Fruit fly (Drosophila melanogaster) whole organism, pupa: ENCODE results near the gene ssp7.
A peak's percentile ranks its signal among the peaks of the same experiment; 100 is the strongest.

ENCODE experiments used
- CG13204 ChIP-seq: fragments of 200-800 bp; sonication (Bioruptor generic); optimal IDR thresholded peaks from 2 replicates; lab custom pipeline; 2018; ENCODE audit warnings: missing biosample characterization, mild to moderate bottlenecking, missing genetic modification characterization, moderate library complexity
- CG14655 ChIP-seq: fragments of 200-800 bp; sonication (Bioruptor generic); optimal IDR thresholded peaks from 3 replicates; lab custom pipeline; 2017; ENCODE audit warnings: mild to moderate bottlenecking, missing biosample characterization, missing genetic modification reagents, missing genetic modification characterization
- CG15710 ChIP-seq: fragments of 200-800 bp; sonication (Bioruptor generic); optimal IDR thresholded peaks from 2 replicates; lab custom pipeline; 2018; ENCODE audit warnings: missing biosample characterization, mild to moderate bottlenecking, missing genetic modification characterization, moderate library complexity
- CG17806 ChIP-seq: fragments of 200-800 bp; sonication (Bioruptor generic); optimal IDR thresholded peaks from 2 replicates; lab custom pipeline; 2018; ENCODE audit warnings: missing biosample characterization, mild to moderate bottlenecking, missing genetic modification characterization, moderate library complexity
- CG32121 ChIP-seq: fragments of 200-800 bp; sonication (Bioruptor generic); IDR thresholded peaks from 2 replicates; pipeline ENCODE4 v1.3.6; 2022; ENCODE audit warnings: missing biosample characterization, missing genetic modification characterization
- CG34367 ChIP-seq: fragments of 200-800 bp; sonication (Bioruptor generic); optimal IDR thresholded peaks from 2 replicates; lab custom pipeline; 2018; ENCODE audit warnings: missing biosample characterization, mild to moderate bottlenecking, missing genetic modification characterization
- CG4496 ChIP-seq: fragments of 200-800 bp; sonication (Bioruptor generic); IDR thresholded peaks from 3 replicates; pipeline ENCODE4 v1.3.6; 2022; ENCODE audit warnings: missing biosample characterization, missing genetic modification characterization
- CG8159 ChIP-seq: fragments of 200-800 bp; sonication (Bioruptor generic); optimal IDR thresholded peaks from 3 replicates; lab custom pipeline; 2018; ENCODE audit warnings: missing biosample characterization, mild to moderate bottlenecking, missing genetic modification characterization, moderate library complexity
- CG8301 ChIP-seq: fragments of 200-800 bp; sonication (Bioruptor generic); optimal IDR thresholded peaks from 2 replicates; lab custom pipeline; 2018; ENCODE audit warnings: missing biosample characterization, mild to moderate bottlenecking, missing genetic modification characterization
- CG9948 ChIP-seq: fragments of 200-800 bp; sonication (Bioruptor generic); optimal IDR thresholded peaks from 2 replicates; lab custom pipeline; 2018; ENCODE audit warnings: missing biosample characterization, mild to moderate bottlenecking, missing genetic modification characterization, moderate library complexity
- D1 ChIP-seq: fragments of 200-800 bp; sonication (Bioruptor generic); optimal IDR thresholded peaks from 2 replicates; lab custom pipeline; 2018; ENCODE audit warnings: missing biosample characterization, mild to moderate bottlenecking, missing genetic modification characterization, moderate library complexity
- Ets98B ChIP-seq: fragments of 200-800 bp; sonication (Bioruptor generic); IDR thresholded peaks from 2 replicates; pipeline ENCODE4 v1.3.6; 2022; ENCODE audit warnings: missing biosample characterization, missing genetic modification characterization
- Pif1A ChIP-seq: fragments of 200-800 bp; sonication (Bioruptor generic); optimal IDR thresholded peaks from 3 replicates; lab custom pipeline; 2016; ENCODE audit warnings: missing biosample characterization, missing genetic modification characterization
- Pif1B ChIP-seq: fragments of 200-800 bp; sonication (Bioruptor generic); optimal IDR thresholded peaks from 3 replicates; lab custom pipeline; 2016; ENCODE audit warnings: missing biosample characterization, missing genetic modification characterization
- Snoo ChIP-seq: fragments of 200-800 bp; sonication (Bioruptor generic); optimal IDR thresholded peaks from 3 replicates; lab custom pipeline; 2017; ENCODE audit warnings: missing biosample characterization, mild to moderate bottlenecking, missing genetic modification characterization, inconsistent platforms
- fd96Ca ChIP-seq: fragments of 200-800 bp; sonication (Bioruptor generic); IDR thresholded peaks from 3 replicates; pipeline ENCODE4 v1.3.6; 2022; ENCODE audit warnings: missing biosample characterization, missing genetic modification characterization
- gl ChIP-seq: fragments of 200-800 bp; sonication (Bioruptor generic); optimal IDR thresholded peaks from 2 replicates; lab custom pipeline; 2018; ENCODE audit warnings: missing biosample characterization, mild to moderate bottlenecking, missing genetic modification characterization

The ssp7 gene

DNA sequence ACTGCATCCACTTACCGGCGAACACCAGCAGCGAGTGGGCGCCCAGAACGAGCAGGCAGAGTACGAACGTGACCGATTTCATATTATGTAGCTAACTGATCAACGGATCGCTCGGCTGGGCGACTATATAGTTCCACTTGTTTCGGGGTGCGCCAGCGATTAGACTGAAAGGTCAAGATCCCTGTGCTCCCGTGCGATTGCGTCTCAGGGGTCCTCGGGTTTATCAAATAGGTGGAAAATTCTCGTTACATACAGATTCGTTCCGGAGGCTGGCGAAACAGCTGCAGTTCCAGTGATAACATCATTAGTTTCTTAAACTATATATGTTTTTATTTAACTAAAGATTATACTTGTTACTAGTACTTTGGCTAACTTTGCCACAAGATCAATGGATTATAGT lies at the start of gene ssp7:
Gene ssp7, minus strand, starts transcription at position 101 of the 400 bp plus-strand sequence.
- no peak for TF ChIP-seq D1 (tag; lab: Kevin White, UChicago)
- no peak for TF ChIP-seq CG13204 (GFP tag; lab: Kevin White, UChicago)
- TF ChIP-seq gl, result no peak
- TF ChIP-seq CG17806 (tag; lab: Kevin White, UChicago), result no peak
- TF ChIP-seq CG8301 (tag; lab: Kevin White, UChicago), result no peak
- TF ChIP-seq CG4496 (GFP tag; lab: Robert Waterston, UW), result no peak
- no peak for TF ChIP-seq CG15710 (tag; lab: Kevin White, UChicago)
- no peak for TF ChIP-seq CG9948
- TF ChIP-seq, all 21 proteins: peak for 0

DNA sequence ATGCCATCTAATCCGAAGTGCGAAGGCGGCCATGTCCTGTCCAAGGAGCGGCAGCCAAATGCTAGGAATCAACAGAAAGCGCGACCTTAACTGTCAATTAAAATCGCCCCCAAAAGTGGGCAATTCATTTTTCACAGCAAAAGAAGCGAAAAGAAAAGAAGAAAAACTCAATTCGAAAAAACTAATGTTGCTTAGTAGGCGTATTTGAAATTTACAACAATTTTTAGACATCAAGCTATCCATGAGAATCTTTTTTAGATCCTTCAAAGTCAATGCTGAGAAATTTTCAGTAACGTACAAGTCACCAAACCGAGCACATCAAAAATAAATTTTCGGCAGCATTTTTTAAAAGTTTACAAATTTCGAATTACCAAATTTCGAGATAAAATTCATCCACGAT lies 42.6 kb upstream of the ssp7 start, which contains the start of gene CG15200:
Gene CG15200, plus strand, starts transcription at position 301 of the 400 bp plus-strand sequence.
- no peak for TF ChIP-seq CG9948
- no peak for TF ChIP-seq CG13204 (GFP tag; lab: Kevin White, UChicago)
- TF ChIP-seq Ets98B (GFP tag; lab: Robert Waterston, UW), result no peak

DNA sequence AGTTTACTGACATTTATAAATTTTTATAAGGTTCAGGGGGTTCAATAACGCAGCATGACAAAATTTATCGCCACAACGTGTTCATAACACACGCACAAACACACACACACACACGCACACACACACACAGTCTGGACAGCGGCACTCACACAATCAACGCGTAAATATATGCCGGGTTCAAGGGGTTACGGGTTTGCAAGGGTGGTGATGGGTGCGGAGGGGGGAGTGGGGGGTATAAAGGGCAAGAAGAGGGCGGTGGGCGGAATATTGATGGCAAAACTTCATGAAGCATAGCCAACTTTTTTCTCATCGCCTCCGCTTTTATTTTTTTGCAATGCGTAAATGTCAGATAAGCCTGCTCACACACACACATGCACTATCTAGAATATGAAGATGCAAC lies 36.0 kb upstream of the ssp7 start:
- TF ChIP-seq CG14655 (GFP tag; lab: Kevin White, UChicago) (no peak), CG13204 (GFP tag; lab: Kevin White, UChicago) (no peak), Ets98B (GFP tag; lab: Robert Waterston, UW) (no peak)

DNA sequence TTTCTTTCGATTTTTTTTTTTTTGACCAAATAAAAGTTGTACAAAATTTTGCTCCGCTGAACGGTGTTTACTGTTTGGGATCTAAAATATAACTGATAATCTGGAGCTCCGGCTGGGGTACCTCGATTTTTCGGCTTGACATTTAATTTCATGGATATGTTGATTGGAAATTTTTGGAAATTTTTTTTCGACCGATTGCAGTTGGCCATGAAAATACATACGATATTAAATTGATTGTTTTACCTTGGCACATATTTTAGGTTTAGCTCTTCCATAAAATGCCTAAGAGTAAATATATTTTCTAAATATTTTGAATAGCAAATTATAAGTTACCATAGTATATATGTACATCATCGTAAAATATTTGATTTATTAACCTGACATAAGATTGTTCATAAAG lies 30.5 kb upstream of the ssp7 start, which contains the start of gene CG1394:
Gene CG1394, minus strand, starts transcription at position 101 of the 400 bp plus-strand sequence.
- no peak for TF ChIP-seq CG32121 (GFP tag; lab: Robert Waterston, UW)
- TF ChIP-seq CG13204 (GFP tag; lab: Kevin White, UChicago), result no peak
- no peak for TF ChIP-seq CG15710 (tag; lab: Kevin White, UChicago)
- no peak for TF ChIP-seq fd96Ca (GFP tag; lab: Robert Waterston, UW)
- no peak for TF ChIP-seq CG17806 (tag; lab: Kevin White, UChicago)
- no peak for TF ChIP-seq CG34367 (tag; lab: Kevin White, UChicago)
- TF ChIP-seq D1 (tag; lab: Kevin White, UChicago), result no peak
- no peak for TF ChIP-seq Pif1B
- TF ChIP-seq Ets98B (GFP tag; lab: Robert Waterston, UW), result no peak
- TF ChIP-seq Snoo (tag; lab: Kevin White, UChicago), result no peak
- TF ChIP-seq, all 21 proteins: peak for 0

DNA sequence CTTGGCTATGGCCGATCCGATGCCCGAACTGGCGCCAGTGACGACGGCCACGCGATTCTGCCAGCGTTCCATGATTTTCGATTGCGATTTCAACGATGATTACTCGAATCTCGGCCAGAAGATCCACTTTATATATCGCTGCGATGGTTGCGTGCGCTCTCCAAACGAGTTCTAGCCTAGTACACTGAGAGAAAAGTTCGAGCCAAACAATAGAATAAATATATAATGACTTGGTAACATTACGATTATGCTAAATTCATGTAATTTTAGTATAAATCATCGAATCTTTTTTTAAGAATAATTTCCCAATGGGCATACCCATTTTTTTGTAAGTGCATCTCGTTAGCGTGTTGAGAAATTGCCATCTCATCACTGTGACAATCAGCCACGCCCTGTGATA lies 28.9 kb upstream of the ssp7 start, which contains the start of gene Antdh:
Gene Antdh, minus strand, starts transcription at position 101 of the 400 bp plus-strand sequence.
- TF ChIP-seq CG4496 (GFP tag; lab: Robert Waterston, UW) (0 out of 3 replicates have a peak, but pooled peaks have one; percentile 32), CG8301 (tag; lab: Kevin White, UChicago) (peak; percentile 19), CG17806 (tag; lab: Kevin White, UChicago) (no peak), CG14655 (GFP tag; lab: Kevin White, UChicago) (peak; percentile 34)

DNA sequence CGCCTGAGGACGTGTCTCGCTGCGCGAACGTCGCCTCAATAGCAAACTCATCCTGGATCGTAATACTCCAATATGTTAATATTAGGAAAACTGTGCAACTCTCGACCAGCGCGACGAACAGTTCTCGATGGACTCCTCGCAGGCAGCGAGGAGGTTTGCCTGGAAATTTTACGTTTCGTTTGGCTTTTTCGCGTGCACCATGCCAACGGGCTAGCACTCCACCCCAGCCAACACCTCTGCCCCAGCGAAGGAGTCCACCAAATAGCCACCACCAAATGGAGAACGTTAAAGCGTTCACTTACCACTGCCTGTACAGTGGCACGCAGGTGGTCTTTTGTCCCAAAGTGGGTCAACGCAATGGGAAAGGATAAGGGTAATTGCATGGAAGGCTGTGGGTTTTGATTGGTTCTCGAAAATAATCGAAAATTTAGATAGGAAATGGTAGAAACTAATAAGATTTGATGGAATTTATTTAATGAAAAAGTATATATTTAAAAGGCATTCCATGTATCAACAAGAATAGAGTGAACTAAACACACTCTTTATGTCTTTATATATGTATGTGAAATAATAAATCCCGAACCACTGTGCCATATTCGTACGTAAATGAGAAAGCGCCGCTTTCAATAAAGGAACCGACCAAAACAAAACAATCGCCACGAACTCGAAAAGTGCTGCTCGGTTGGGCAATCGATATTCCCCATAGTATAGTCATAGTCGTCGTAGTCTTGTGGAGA lies 19.8 kb upstream of the ssp7 start, which contains the start of gene CG32668:
Gene CG32668, minus strand, starts transcription at position 51 of the 737 bp plus-strand sequence.
- TF ChIP-seq gl (no peak), CG8159 (tag; lab: Kevin White, UChicago) (peak; percentile 7)

DNA sequence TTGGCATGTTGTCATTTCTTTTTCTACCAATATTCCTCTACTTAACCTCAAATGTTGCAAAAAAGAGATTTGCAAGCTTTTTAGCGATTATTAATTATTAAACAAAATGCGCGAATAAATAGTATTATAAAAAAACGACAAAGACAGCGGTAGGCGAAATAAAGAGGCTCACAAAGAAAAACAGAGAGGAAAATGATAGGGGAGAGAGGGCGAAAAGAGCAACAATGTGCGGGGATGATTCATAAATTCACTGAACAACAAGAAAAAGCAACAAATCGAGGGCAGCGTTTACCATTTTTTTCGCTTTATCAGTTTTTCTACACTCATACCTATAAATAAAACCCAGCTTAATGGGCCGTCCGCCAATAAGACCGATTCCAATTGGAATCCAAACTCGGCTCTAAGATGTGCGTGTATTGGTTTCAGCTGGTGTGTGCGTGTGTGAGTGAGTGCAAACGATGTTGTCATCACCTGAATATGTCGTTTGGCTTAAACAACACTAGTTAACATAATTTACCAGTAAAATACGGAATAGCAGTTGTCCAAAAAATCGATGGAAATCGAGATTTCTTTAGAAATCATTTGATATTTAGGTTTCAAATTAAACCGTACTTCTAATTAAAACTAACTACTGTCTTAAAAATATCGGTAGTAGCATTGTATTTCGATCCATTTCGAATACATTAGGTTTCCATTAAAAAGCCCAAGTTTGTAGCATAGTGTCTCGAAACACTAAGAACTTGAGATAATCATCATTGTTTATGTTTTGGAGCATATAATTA lies 15.9 kb upstream of the ssp7 start:
- TF ChIP-seq CG34367 (tag; lab: Kevin White, UChicago), result peak; percentile 6
- peak; percentile 4 for TF ChIP-seq CG15710 (tag; lab: Kevin White, UChicago)
- no peak for TF ChIP-seq Pif1B
- no peak for TF ChIP-seq Ets98B (GFP tag; lab: Robert Waterston, UW)
- no peak for TF ChIP-seq CG4496 (GFP tag; lab: Robert Waterston, UW)
- peak; percentile 37 for TF ChIP-seq CG8159 (tag; lab: Kevin White, UChicago)
- no peak for TF ChIP-seq fd96Ca (GFP tag; lab: Robert Waterston, UW)
- no peak for TF ChIP-seq Snoo (tag; lab: Kevin White, UChicago)
- TF ChIP-seq Pif1A (GFP tag; lab: Kevin White, UChicago), result peak; percentile 13
- peak; percentile 17 for TF ChIP-seq CG9948
